Worm (Caenorhabditis elegans): Measurements from ENCODE around the gene C02G6.3.

The C02G6.3 gene

ce11 chrV:5832799-5833198 lies 47.4 kb upstream of the C02G6.3 start (continued):
- TF ChIP-seq nfya-1 (tag; optimal IDR thresholded peaks at IDR 0.05; ENCODE audit: borderline replicate concordance, insufficient read depth) (no peak), F33H1.4 (GFP tag; IDR thresholded peaks at IDR 0.05) (peak; percentile 17; the same call in 1 of the 2 replicates), tbp1 (GFP tag; optimal IDR thresholded peaks at IDR 0.05) (peak; percentile 27), ztf-26 (tag; optimal IDR thresholded peaks at IDR 0.05) (peak; percentile 0), hlh-12 (tag; optimal IDR thresholded peaks at IDR 0.05) (no peak), madf-8 (GFP tag; conservative IDR thresholded peaks at IDR 0.05) (no peak), nfya-2 (GFP tag; IDR thresholded peaks at IDR 0.05) (no peak), hmg-20 (GFP tag; IDR thresholded peaks at IDR 0.05) (no peak), B0336.3 (GFP tag; IDR thresholded peaks at IDR 0.05) (peak; percentile 61), snpc-4 (GFP tag; optimal IDR thresholded peaks at IDR 0.05) (no peak), snpc-4 (tag; optimal IDR thresholded peaks at IDR 0.05) (peak in 1 of 4 experiments; percentile 5), ceh-79 (tag; optimal IDR thresholded peaks at IDR 0.05) (no peak), die-1 (tag; optimal IDR thresholded peaks at IDR 0.05) (peak; percentile 39), dpff-1 (tag; optimal IDR thresholded peaks at IDR 0.05) (no peak), zfh-2 (GFP tag; conservative IDR thresholded peaks at IDR 0.05) (no peak), lin-26 (GFP tag; IDR thresholded peaks at IDR 0.05) (peak; percentile 50; the same call in 1 of the 2 replicates), cebp-1 (GFP tag; IDR thresholded peaks at IDR 0.05) (no peak), cebp-1 (tag; optimal IDR thresholded peaks at IDR 0.05) (peak; percentile 29), D2030.7 (GFP tag; IDR thresholded peaks at IDR 0.05) (0 out of 2 replicates have a peak, but pooled peaks have one; percentile 15), ztf-6 (GFP tag; IDR thresholded peaks at IDR 0.05) (no peak), F10E7.11 (tag; optimal IDR thresholded peaks at IDR 0.05) (no peak), B0035.1 (tag; optimal IDR thresholded peaks at IDR 0.05) (no peak), K12H6.12 (tag; optimal IDR thresholded peaks at IDR 0.05) (no peak), lin-40 (tag; optimal IDR thresholded peaks at IDR 0.05) (peak; percentile 27), ztf-28 (GFP tag; IDR thresholded peaks at IDR 0.05) (no peak), sptf-2 (GFP tag; optimal IDR thresholded peaks at IDR 0.05) (no peak), egl-18 (GFP tag; IDR thresholded peaks at IDR 0.05) (no peak), F22D6.2 (tag; optimal IDR thresholded peaks at IDR 0.05) (peak; percentile 13), lin-54 (GFP tag; optimal IDR thresholded peaks at IDR 0.05) (peak; percentile 15), ama-1 (optimal IDR thresholded peaks at IDR 0.05) (no peak), ama-1 (GFP tag; optimal IDR thresholded peaks at IDR 0.05) (peak in 1 of 2 experiments; percentile 56), hsf-1 (GFP tag; IDR thresholded peaks at IDR 0.05) (0 out of 2 replicates have a peak, but pooled peaks have one; percentile 10)

- TF ChIP-seq tlf-1 (GFP tag; optimal IDR thresholded peaks at IDR 0.05) (no peak), F39B2.1 (GFP tag; IDR thresholded peaks at IDR 0.05) (no peak), F55B11.4 (tag; optimal IDR thresholded peaks at IDR 0.05; ENCODE audit: borderline replicate concordance, insufficient read depth) (no peak), cebp-2 (GFP tag; IDR thresholded peaks at IDR 0.05) (no peak), ztf-25 (GFP tag; IDR thresholded peaks at IDR 0.05) (no peak), K11D2.4 (GFP tag; IDR thresholded peaks at IDR 0.05) (no peak), zim-3 (tag; optimal IDR thresholded peaks at IDR 0.05) (no peak)
Measured at ce11 chrV:5833531-5833930, 46.6 kb upstream of the C02G6.3 start, which contains the start of gene srh-76. srh-76 (plus strand) TSS chrV:5833831.

- no peak for TF ChIP-seq mes-4 (tag; optimal IDR thresholded peaks at IDR 0.05)
- no peak for TF ChIP-seq dpff-1 (tag; optimal IDR thresholded peaks at IDR 0.05)
- TF ChIP-seq ccch-3 (GFP tag; optimal IDR thresholded peaks at IDR 0.05) = no peak
- no peak for TF ChIP-seq T26A5.8 (tag; optimal IDR thresholded peaks at IDR 0.05)
- 0 out of 2 replicates have a peak, but pooled peaks have one; percentile 27 for TF ChIP-seq nfyb-1 (GFP tag; IDR thresholded peaks at IDR 0.05)
- no peak for TF ChIP-seq snpc-1.1 (tag; optimal IDR thresholded peaks at IDR 0.05; ENCODE audit: insufficient read depth)
- no peak for TF ChIP-seq tbx-9 (tag; optimal IDR thresholded peaks at IDR 0.05; ENCODE audit: borderline replicate concordance)
- no peak for TF ChIP-seq F10E7.11 (tag; optimal IDR thresholded peaks at IDR 0.05)
- no peak for TF ChIP-seq F49E8.2 (tag; optimal IDR thresholded peaks at IDR 0.05; ENCODE audit: insufficient read depth)
- no peak for TF ChIP-seq somi-1 (GFP tag; optimal IDR thresholded peaks at IDR 0.05)
- peak; percentile 30 for TF ChIP-seq ZK185.1 (tag; optimal IDR thresholded peaks at IDR 0.05; ENCODE audit: poor library complexity, severe bottlenecking)
- no peak for TF ChIP-seq sptf-2 (GFP tag; optimal IDR thresholded peaks at IDR 0.05)
- peak; percentile 28 for TF ChIP-seq zim-3 (tag; optimal IDR thresholded peaks at IDR 0.05)
- no peak for TF ChIP-seq egrh-3 (GFP tag; IDR thresholded peaks at IDR 0.05)
Measured at ce11 chrV:5835397-5835796, 44.8 kb upstream of the C02G6.3 start.

All from whole organism, young adult.